Fruit fly (Drosophila melanogaster): Measurements from ENCODE around the gene noi.

The noi gene

DNA sequence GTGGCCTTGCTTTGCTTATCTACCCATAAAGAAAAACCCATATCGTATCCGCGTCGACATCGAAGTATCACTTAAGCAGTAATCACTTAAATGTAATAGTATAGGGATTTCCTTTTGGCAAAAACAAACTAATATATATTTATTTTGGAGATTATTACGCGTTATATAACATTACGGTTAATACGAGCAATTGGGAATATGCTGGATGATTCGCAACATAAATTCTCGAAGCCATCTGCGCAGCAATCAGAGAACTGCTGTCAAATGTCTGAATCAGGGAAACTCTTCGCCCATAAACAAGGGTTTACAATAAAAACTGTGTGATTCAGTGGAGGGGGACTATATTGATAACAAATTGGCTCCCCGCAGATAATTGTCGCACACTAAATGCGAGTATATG, 19.4 kb upstream of the noi start:
- TF ChIP-seq Crg-1 (GFP tag; optimal IDR thresholded peaks at IDR 0.05) (no peak), cnc (optimal IDR thresholded peaks at IDR 0.05) (no peak), Hr96 (GFP tag; optimal IDR thresholded peaks at IDR 0.05) (no peak), CG7045 (GFP tag; optimal IDR thresholded peaks at IDR 0.05) (no peak), pad (GFP tag; optimal IDR thresholded peaks at IDR 0.05) (no peak), CG14711 (tag; optimal IDR thresholded peaks at IDR 0.05) (no peak), Clk (GFP tag; optimal IDR thresholded peaks at IDR 0.05) (no peak), CG12768 (GFP tag; optimal IDR thresholded peaks at IDR 0.05) (no peak)

DNA sequence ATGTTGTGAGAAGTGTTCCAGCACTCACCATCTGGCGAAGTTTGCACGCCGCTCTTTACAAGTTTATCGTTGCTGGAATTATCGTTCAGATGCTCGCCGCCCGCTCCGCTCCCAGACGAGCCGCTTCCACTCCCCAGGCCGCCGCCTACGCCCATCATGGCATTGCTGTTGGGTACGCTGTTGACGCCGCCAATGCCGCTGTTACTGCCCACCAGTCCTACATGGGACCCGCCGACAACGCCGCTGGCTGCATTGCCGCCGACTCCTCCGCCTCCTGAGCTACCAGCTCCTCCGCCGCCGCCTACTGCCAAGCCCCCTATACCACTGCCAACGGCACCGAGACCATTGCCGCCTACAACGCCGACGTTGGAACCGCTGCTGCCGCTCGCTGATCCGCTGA, 17.2 kb upstream of the noi start:
- TF ChIP-seq Clk (GFP tag; optimal IDR thresholded peaks at IDR 0.05) = no peak
- no peak for TF ChIP-seq ovo (GFP tag; optimal IDR thresholded peaks at IDR 0.05)
- TF ChIP-seq cnc (optimal IDR thresholded peaks at IDR 0.05) = no peak
- no peak for TF ChIP-seq toe (GFP tag; optimal IDR thresholded peaks at IDR 0.05)
- no peak for TF ChIP-seq Mnt (GFP tag; optimal IDR thresholded peaks at IDR 0.05)
- TF ChIP-seq CG1620 (GFP tag; optimal IDR thresholded peaks at IDR 0.05) = no peak
- no peak for TF ChIP-seq CG33017 (tag; optimal IDR thresholded peaks at IDR 0.05)
- TF ChIP-seq Hr96 (GFP tag; optimal IDR thresholded peaks at IDR 0.05) = no peak
- TF ChIP-seq Crg-1 (GFP tag; optimal IDR thresholded peaks at IDR 0.05) = no peak
- TF ChIP-seq CG12768 (GFP tag; optimal IDR thresholded peaks at IDR 0.05) = no peak
- TF ChIP-seq pad (GFP tag; optimal IDR thresholded peaks at IDR 0.05) = no peak
- no peak for TF ChIP-seq bab1 (GFP tag; optimal IDR thresholded peaks at IDR 0.05)
- no peak for TF ChIP-seq CG5204 (GFP tag; optimal IDR thresholded peaks at IDR 0.05)
- no peak for TF ChIP-seq CG7101 (tag; optimal IDR thresholded peaks at IDR 0.05)
- no peak for TF ChIP-seq cic (GFP tag; optimal IDR thresholded peaks at IDR 0.05)

- no peak for TF ChIP-seq CG5204 (GFP tag; optimal IDR thresholded peaks at IDR 0.05)
- no peak for TF ChIP-seq cnc (optimal IDR thresholded peaks at IDR 0.05)
- TF ChIP-seq Hr96 (GFP tag; optimal IDR thresholded peaks at IDR 0.05) = no peak
- no peak for TF ChIP-seq Crg-1 (GFP tag; optimal IDR thresholded peaks at IDR 0.05)
- no peak for TF ChIP-seq ovo (GFP tag; optimal IDR thresholded peaks at IDR 0.05)
- peak; percentile 52 for TF ChIP-seq CG33017 (tag; optimal IDR thresholded peaks at IDR 0.05)
- TF ChIP-seq pad (GFP tag; optimal IDR thresholded peaks at IDR 0.05) = peak; percentile 32
- peak; percentile 59 for TF ChIP-seq Mnt (GFP tag; optimal IDR thresholded peaks at IDR 0.05)
- TF ChIP-seq Clk (GFP tag; optimal IDR thresholded peaks at IDR 0.05) = no peak
- TF ChIP-seq CG7045 (GFP tag; optimal IDR thresholded peaks at IDR 0.05) = peak; percentile 44
- TF ChIP-seq tj (GFP tag; optimal IDR thresholded peaks at IDR 0.05) = no peak
- TF ChIP-seq kay (GFP tag; ENCODE audit: borderline replicate concordance) = no peak
- TF ChIP-seq CG14711 (tag; optimal IDR thresholded peaks at IDR 0.05) = peak; percentile 99
- peak; percentile 25 for TF ChIP-seq cic (GFP tag; optimal IDR thresholded peaks at IDR 0.05)
- TF ChIP-seq CG1620 (GFP tag; optimal IDR thresholded peaks at IDR 0.05) = peak; percentile 45
- no peak for TF ChIP-seq toe (GFP tag; optimal IDR thresholded peaks at IDR 0.05)
- TF ChIP-seq CG12768 (GFP tag; optimal IDR thresholded peaks at IDR 0.05) = peak; percentile 11
- TF ChIP-seq CG7101 (tag; optimal IDR thresholded peaks at IDR 0.05) = peak; percentile 60
- peak; percentile 43 for TF ChIP-seq CG11617 (GFP tag; optimal IDR thresholded peaks at IDR 0.05)
- TF ChIP-seq bab1 (GFP tag; optimal IDR thresholded peaks at IDR 0.05) = peak; percentile 72
These were observed 15.2 kb upstream of the noi start, which contains the start of gene asl for dm6 chr3R:5606477-5606876. asl (minus strand) TSS chr3R:5606543.

dm6 chr3R:5601044-5601523, 9.8 kb upstream of the noi start, which contains the start of the genes kra and SecS:
kra (minus strand) TSS chr3R:5601136.
SecS (plus strand) TSS chr3R:5601433.
- peak; percentile 60 for TF ChIP-seq CG14711 (tag; optimal IDR thresholded peaks at IDR 0.05)
- TF ChIP-seq pad (GFP tag; optimal IDR thresholded peaks at IDR 0.05) = no peak
- peak; percentile 41 for TF ChIP-seq CG33017 (tag; optimal IDR thresholded peaks at IDR 0.05)
- peak; percentile 94 for TF ChIP-seq kay (GFP tag; ENCODE audit: borderline replicate concordance)
- TF ChIP-seq cnc (optimal IDR thresholded peaks at IDR 0.05) = no peak
- no peak for TF ChIP-seq Mnt (GFP tag; optimal IDR thresholded peaks at IDR 0.05)
- peak; percentile 46 for TF ChIP-seq bab1 (GFP tag; optimal IDR thresholded peaks at IDR 0.05)
- TF ChIP-seq cic (GFP tag; optimal IDR thresholded peaks at IDR 0.05) = no peak
- peak; percentile 14 for TF ChIP-seq CG12768 (GFP tag; optimal IDR thresholded peaks at IDR 0.05)
- TF ChIP-seq CG7101 (tag; optimal IDR thresholded peaks at IDR 0.05) = peak; percentile 70
- peak; percentile 9 for TF ChIP-seq CG7045 (GFP tag; optimal IDR thresholded peaks at IDR 0.05)
- no peak for TF ChIP-seq tj (GFP tag; optimal IDR thresholded peaks at IDR 0.05)
- no peak for TF ChIP-seq CG5204 (GFP tag; optimal IDR thresholded peaks at IDR 0.05)
- TF ChIP-seq CG11617 (GFP tag; optimal IDR thresholded peaks at IDR 0.05) = peak; percentile 81
- TF ChIP-seq Crg-1 (GFP tag; optimal IDR thresholded peaks at IDR 0.05) = peak; percentile 76
- peak; percentile 80 for TF ChIP-seq CG1620 (GFP tag; optimal IDR thresholded peaks at IDR 0.05)
- no peak for TF ChIP-seq Hr96 (GFP tag; optimal IDR thresholded peaks at IDR 0.05)
- no peak for TF ChIP-seq toe (GFP tag; optimal IDR thresholded peaks at IDR 0.05)
- TF ChIP-seq ovo (GFP tag; optimal IDR thresholded peaks at IDR 0.05) = peak; percentile 69
- peak; percentile 25 for TF ChIP-seq Clk (GFP tag; optimal IDR thresholded peaks at IDR 0.05)

- TF ChIP-seq Clk (GFP tag; optimal IDR thresholded peaks at IDR 0.05) = no peak
- peak; percentile 63 to 95 for TF ChIP-seq cnc (optimal IDR thresholded peaks at IDR 0.05)
- peak; percentile 49 for TF ChIP-seq bab1 (GFP tag; optimal IDR thresholded peaks at IDR 0.05)
- TF ChIP-seq Mnt (GFP tag; optimal IDR thresholded peaks at IDR 0.05) = peak; percentile 96
- peak; percentile 66 for TF ChIP-seq CG7045 (GFP tag; optimal IDR thresholded peaks at IDR 0.05)
- TF ChIP-seq CG12768 (GFP tag; optimal IDR thresholded peaks at IDR 0.05) = peak; percentile 87
- no peak for TF ChIP-seq Hr96 (GFP tag; optimal IDR thresholded peaks at IDR 0.05)
- no peak for TF ChIP-seq toe (GFP tag; optimal IDR thresholded peaks at IDR 0.05)
- TF ChIP-seq Crg-1 (GFP tag; optimal IDR thresholded peaks at IDR 0.05) = no peak
- TF ChIP-seq tj (GFP tag; optimal IDR thresholded peaks at IDR 0.05) = peak; percentile 67
- peak; percentile 69 for TF ChIP-seq CG7101 (tag; optimal IDR thresholded peaks at IDR 0.05)
- peak; percentile 32 for TF ChIP-seq CG1620 (GFP tag; optimal IDR thresholded peaks at IDR 0.05)
- TF ChIP-seq ovo (GFP tag; optimal IDR thresholded peaks at IDR 0.05) = peak; percentile 76
- TF ChIP-seq kay (GFP tag; ENCODE audit: borderline replicate concordance) = peak; percentile 97
- TF ChIP-seq pad (GFP tag; optimal IDR thresholded peaks at IDR 0.05) = peak; percentile 67
- peak; percentile 74 for TF ChIP-seq CG33017 (tag; optimal IDR thresholded peaks at IDR 0.05)
- TF ChIP-seq CG14711 (tag; optimal IDR thresholded peaks at IDR 0.05) = no peak
- no peak for TF ChIP-seq CG5204 (GFP tag; optimal IDR thresholded peaks at IDR 0.05)
- peak; percentile 65 for TF ChIP-seq CG11617 (GFP tag; optimal IDR thresholded peaks at IDR 0.05)
- peak; percentile 87 for TF ChIP-seq cic (GFP tag; optimal IDR thresholded peaks at IDR 0.05)
These were observed 9.2 kb upstream of the noi start for dm6 chr3R:5600361-5601043.
